Fruit fly (Drosophila melanogaster) whole organism, wandering third instar larva: Measurements from ENCODE around the gene CG5890.
A peak's percentile ranks its signal among the peaks of the same experiment; 100 is the strongest.

Experiments used
- Abd-B ChIP-seq: fragments of >200 bp; optimal IDR thresholded peaks from 2 replicates; lab custom pipeline; 2017; ENCODE audit warnings: missing biosample characterization, missing genetic modification characterization
- CG32264 ChIP-seq: fragments of 200-800 bp; sonication (Bioruptor generic); optimal IDR thresholded peaks from 2 replicates; lab custom pipeline; 2016; ENCODE audit warnings: missing biosample characterization, missing genetic modification characterization
- CG9705 ChIP-seq: fragments of 200-800 bp; sonication (Bioruptor generic); optimal IDR thresholded peaks from 2 replicates; lab custom pipeline; 2018; ENCODE audit warnings: missing biosample characterization, mild to moderate bottlenecking, missing genetic modification characterization
- CrebA ChIP-seq: fragments of 200-800 bp; sonication (Bioruptor generic); optimal IDR thresholded peaks from 2 replicates; lab custom pipeline; 2016; ENCODE audit warnings: missing biosample characterization, mild to moderate bottlenecking, missing genetic modification characterization, borderline replicate concordance
- Dfd ChIP-seq: fragments of >200 bp; optimal IDR thresholded peaks from 2 replicates; lab custom pipeline; 2017; ENCODE audit warnings: missing biosample characterization, missing genetic modification characterization
- Dif ChIP-seq: fragments of 200-275, 200-300 bp; sonication (Bioruptor generic); optimal IDR thresholded peaks from 2 replicates; lab custom pipeline; 2018; ENCODE audit warnings: missing biosample characterization, missing genetic modification characterization; ENCODE audit not compliant: partially characterized antibody
- GATAd ChIP-seq: sonication (Bioruptor generic); optimal IDR thresholded peaks from 2 replicates; lab custom pipeline; 2016; ENCODE audit warnings: missing biosample characterization, missing genetic modification characterization
- Hnf4 ChIP-seq: fragments of 200-800 bp; sonication (Bioruptor generic); optimal IDR thresholded peaks from 2 replicates; lab custom pipeline; 2016; ENCODE audit warnings: missing biosample characterization, mild to moderate bottlenecking, missing genetic modification characterization
- Hr78 ChIP-seq: fragments of >200 bp; optimal IDR thresholded peaks from 2 replicates; lab custom pipeline; 2017; ENCODE audit warnings: missing biosample characterization, missing genetic modification characterization
- Hr83 ChIP-seq: fragments of 200-300 bp; sonication (Bioruptor generic); optimal IDR thresholded peaks from 2 replicates; lab custom pipeline; 2016; ENCODE audit warnings: missing biosample characterization, mild to moderate bottlenecking, missing genetic modification characterization, moderate library complexity; ENCODE audit not compliant: poor library complexity, severe bottlenecking
- Jra ChIP-seq: sonication (Bioruptor generic); optimal IDR thresholded peaks from 2 replicates; lab custom pipeline; 2016; ENCODE audit warnings: missing biosample characterization, missing genetic modification characterization
- Mio ChIP-seq: sonication (Bioruptor generic); optimal IDR thresholded peaks from 2 replicates; lab custom pipeline; 2016; ENCODE audit warnings: missing biosample characterization, missing genetic modification characterization
- Myc ChIP-seq: fragments of >200 bp; optimal IDR thresholded peaks from 2 replicates; lab custom pipeline; 2017
- N ChIP-seq: fragments of >200 bp; optimal IDR thresholded peaks from 2 replicates; lab custom pipeline; 2018; ENCODE audit warnings: missing biosample characterization, missing external identifiers, missing genetic modification characterization
- OdsH ChIP-seq: fragments of 200-800 bp; sonication (Bioruptor generic); optimal IDR thresholded peaks from 2 replicates; lab custom pipeline; 2016; ENCODE audit warnings: missing biosample characterization, mild to moderate bottlenecking, missing genetic modification characterization
- Rel ChIP-seq, 2 experiments: fragments of 200-800 bp; sonication (Bioruptor generic) in 1 of 2; optimal IDR thresholded peaks; 2 replicates in 1 of 2; 3 replicates in 1 of 2; lab custom pipeline; 2016 to 2019; ENCODE audit warnings: mild to moderate bottlenecking in 2 of 2, missing biosample characterization in 2 of 2, missing genetic modification characterization in 2 of 2, moderate library complexity in 1 of 2
- Sp1 ChIP-seq: fragments of 200-800 bp; sonication (Bioruptor generic); optimal IDR thresholded peaks from 3 replicates; lab custom pipeline; 2019; ENCODE audit warnings: missing biosample characterization, mild to moderate bottlenecking, missing genetic modification characterization, moderate library complexity
- Vsx2 ChIP-seq: fragments of 200-300, 225-300 bp; sonication (Bioruptor generic); optimal IDR thresholded peaks from 2 replicates; lab custom pipeline; 2018; ENCODE audit warnings: missing biosample characterization, missing genetic modification characterization; ENCODE audit not compliant: partially characterized antibody
- br ChIP-seq: fragments of 200-800 bp; sonication (Bioruptor generic); optimal IDR thresholded peaks from 2 replicates; lab custom pipeline; 2016; ENCODE audit warnings: missing biosample characterization, missing genetic modification characterization
- dmrt93B ChIP-seq: fragments of 200-800 bp; sonication (Bioruptor generic); optimal IDR thresholded peaks from 2 replicates; lab custom pipeline; 2018; ENCODE audit warnings: missing biosample characterization, mild to moderate bottlenecking, missing genetic modification characterization
- dsf ChIP-seq: sonication (Bioruptor generic); optimal IDR thresholded peaks from 2 replicates; lab custom pipeline; 2016; ENCODE audit warnings: missing biosample characterization, missing genetic modification characterization, borderline replicate concordance
- ey ChIP-seq: fragments of 200-800 bp; sonication (Bioruptor generic); optimal IDR thresholded peaks from 2 replicates; lab custom pipeline; 2016; ENCODE audit warnings: missing biosample characterization, missing genetic modification characterization
- foxo ChIP-seq, 2 experiments: fragments of 200-800 bp; sonication (Bioruptor generic); optimal IDR thresholded peaks; 2 replicates in 1 of 2; 3 replicates in 1 of 2; lab custom pipeline; 2016 to 2017; ENCODE audit warnings: missing biosample characterization in 2 of 2, missing genetic modification characterization in 2 of 2
- fru ChIP-seq: fragments of 200-800 bp; sonication (Bioruptor generic); optimal IDR thresholded peaks from 3 replicates; lab custom pipeline; 2016; ENCODE audit warnings: missing biosample characterization, mild to moderate bottlenecking, missing genetic modification characterization
- h ChIP-seq: fragments of 200-800 bp; sonication (Bioruptor generic); optimal IDR thresholded peaks from 3 replicates; lab custom pipeline; 2016; ENCODE audit warnings: missing biosample characterization, mild to moderate bottlenecking, missing genetic modification characterization
- jim ChIP-seq: fragments of 175-275, 200-325 bp; sonication (Bioruptor generic); optimal IDR thresholded peaks from 2 replicates; lab custom pipeline; 2016; ENCODE audit warnings: missing biosample characterization, mild to moderate bottlenecking, missing genetic modification characterization
- lola ChIP-seq: fragments of >200 bp; optimal IDR thresholded peaks from 2 replicates; lab custom pipeline; 2017; ENCODE audit warnings: missing biosample characterization, missing genetic modification characterization
- pan ChIP-seq: fragments of >200 bp; optimal IDR thresholded peaks from 2 replicates; lab custom pipeline; 2017
- psq ChIP-seq: fragments of 200-800 bp; sonication (Bioruptor generic); optimal IDR thresholded peaks from 3 replicates; lab custom pipeline; 2017; ENCODE audit warnings: missing biosample characterization, mild to moderate bottlenecking, missing genetic modification characterization, moderate library complexity
- rgr ChIP-seq: fragments of 200-800 bp; sonication (Bioruptor generic); optimal IDR thresholded peaks from 3 replicates; lab custom pipeline; 2016; ENCODE audit warnings: missing biosample characterization, mild to moderate bottlenecking, missing genetic modification characterization
- sage ChIP-seq: fragments of 200-800 bp; sonication (Bioruptor generic); optimal IDR thresholded peaks from 2 replicates; lab custom pipeline; 2016; ENCODE audit warnings: missing biosample characterization, mild to moderate bottlenecking, missing genetic modification characterization
- sv ChIP-seq: fragments of 200-800 bp; sonication (Bioruptor generic); optimal IDR thresholded peaks from 3 replicates; lab custom pipeline; 2016; ENCODE audit warnings: missing biosample characterization, missing genetic modification characterization
- tai ChIP-seq: sonication (Bioruptor generic); optimal IDR thresholded peaks from 2 replicates; lab custom pipeline; 2016; ENCODE audit warnings: missing biosample characterization, missing genetic modification characterization
- usp ChIP-seq: fragments of >200 bp; optimal IDR thresholded peaks from 2 replicates; lab custom pipeline; 2017; ENCODE audit warnings: missing biosample characterization, missing genetic modification characterization
- woc ChIP-seq: sonication (Bioruptor generic); optimal IDR thresholded peaks from 2 replicates; lab custom pipeline; 2016; ENCODE audit warnings: missing biosample characterization, mild to moderate bottlenecking, missing genetic modification characterization

The CG5890 gene

DNA sequence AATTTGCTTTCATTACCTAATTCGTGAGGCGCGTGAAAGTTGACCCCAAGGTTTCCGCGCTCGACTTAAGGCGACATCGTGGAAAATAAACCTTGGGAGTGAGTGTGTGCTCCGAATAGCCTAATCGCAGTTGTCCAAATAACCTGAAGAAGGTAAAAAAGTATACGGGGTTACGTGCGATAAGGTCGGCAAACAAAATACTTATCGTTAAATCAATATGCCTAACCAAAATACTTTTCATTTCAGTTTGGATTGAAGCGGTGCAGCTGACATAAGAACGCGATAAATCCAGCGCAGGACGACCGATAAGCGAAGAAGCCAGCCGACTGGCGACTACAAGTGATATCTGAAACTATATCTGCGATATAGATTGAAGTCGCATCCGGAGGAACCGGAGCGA is 29.2 kb downstream of the CG5890 start:
- TF ChIP-seq CG9705 (GFP tag; lab: Kevin White, UChicago) (peak; percentile 1), rgr (GFP tag; lab: Kevin White, UChicago) (peak; percentile 63), Jra (GFP tag; lab: Kevin White, UChicago) (no peak), ey (GFP tag; lab: Kevin White, UChicago) (peak; percentile 0), foxo (GFP tag; optimal IDR thresholded peaks at IDR 0.05; lab: Kevin White, UChicago) (peak in 1 of 2 experiments; percentile 23), br (GFP tag; lab: Kevin White, UChicago) (peak; percentile 46), Hr78 (GFP tag; lab: Kevin White, UChicago) (no peak), Sp1 (peak; percentile 40), h (GFP tag; lab: Kevin White, UChicago) (peak; percentile 38), psq (GFP tag; lab: Kevin White, UChicago) (peak; percentile 20), OdsH (GFP tag; lab: Kevin White, UChicago) (peak; percentile 51)

DNA sequence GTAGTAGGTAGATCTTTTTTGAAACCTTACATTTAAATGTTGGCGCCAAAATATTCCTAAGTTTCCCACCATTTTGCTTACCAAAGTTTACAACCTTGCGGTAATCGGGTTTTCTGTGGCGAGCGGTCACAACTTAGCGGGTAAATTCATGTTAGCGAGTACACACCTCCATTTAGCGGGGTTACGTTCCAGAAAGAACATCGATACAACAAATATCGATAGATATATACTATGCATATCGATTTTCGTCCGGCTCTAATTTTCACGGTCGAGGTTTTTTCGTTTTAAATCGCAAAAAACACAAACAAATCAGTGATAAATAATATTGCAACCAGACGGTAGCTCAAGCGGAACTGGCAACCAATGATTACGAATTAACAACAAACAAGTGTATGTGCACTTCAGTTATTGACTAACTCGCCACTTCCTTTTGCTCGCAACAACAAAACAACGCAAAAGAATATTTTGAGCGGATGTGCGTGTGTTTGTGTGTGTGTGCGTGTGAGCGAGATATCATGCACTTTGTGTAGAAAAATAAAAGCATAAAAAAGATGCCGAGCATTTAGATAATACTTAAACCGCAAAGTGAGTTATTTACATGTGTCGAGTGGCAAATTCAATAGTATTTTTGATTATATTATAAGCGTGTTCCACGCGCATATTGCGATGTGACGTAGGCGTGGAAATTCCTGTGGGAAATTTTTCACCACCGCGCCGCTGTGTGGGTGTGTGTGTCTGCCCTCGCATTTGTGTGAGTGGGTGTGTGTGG is 32.5 kb downstream of the CG5890 start, which contains the start of gene Lnk:
Lnk (plus strand) TSS at position 236 of the 769 bp plus-strand sequence.
- no peak for TF ChIP-seq foxo (GFP tag; optimal IDR thresholded peaks at IDR 0.05; lab: Kevin White, UChicago)
- peak; percentile 49 for TF ChIP-seq Sp1
- TF ChIP-seq woc (GFP tag; lab: Kevin White, UChicago): no peak
- peak; percentile 80 for TF ChIP-seq Myc (lab: Kevin White, UChicago)
- TF ChIP-seq OdsH (GFP tag; lab: Kevin White, UChicago): no peak
- TF ChIP-seq jim (GFP tag; lab: Kevin White, UChicago): no peak
- TF ChIP-seq CrebA (GFP tag; lab: Kevin White, UChicago): no peak
- no peak for TF ChIP-seq GATAd (GFP tag; lab: Kevin White, UChicago)
- TF ChIP-seq tai (GFP tag; lab: Kevin White, UChicago): no peak
- no peak for TF ChIP-seq Hr78 (GFP tag; lab: Kevin White, UChicago)
- TF ChIP-seq Mio (GFP tag; lab: Kevin White, UChicago): no peak
- peak; percentile 40 for TF ChIP-seq Hr83 (GFP tag; lab: Kevin White, UChicago)
- TF ChIP-seq Rel (GFP tag; optimal IDR thresholded peaks at IDR 0.05; lab: Kevin White, UChicago): no peak
- peak; percentile 41 for TF ChIP-seq Rel (tag; optimal IDR thresholded peaks at IDR 0.05; lab: Kevin White, UChicago)
- TF ChIP-seq CG32264: no peak
- peak; percentile 11 for TF ChIP-seq h (GFP tag; lab: Kevin White, UChicago)
- no peak for TF ChIP-seq CG9705 (GFP tag; lab: Kevin White, UChicago)
- TF ChIP-seq sv (GFP tag; lab: Kevin White, UChicago): peak; percentile 46
- TF ChIP-seq Abd-B (GFP tag; lab: Kevin White, UChicago): no peak
- TF ChIP-seq, all 38 proteins: peak for 6

dm6 chr3R:25893272-25893671 is 37.3 kb downstream of the CG5890 start, which contains the start of gene CG5913:
Gene CG5913, plus strand, starts transcription at chr3R:25893495.
- TF ChIP-seq Vsx2 (GFP tag; lab: Kevin White, UChicago) (no peak), foxo (GFP tag; optimal IDR thresholded peaks at IDR 0.05; lab: Kevin White, UChicago) (no peak), ey (GFP tag; lab: Kevin White, UChicago) (no peak), Rel (GFP tag; optimal IDR thresholded peaks at IDR 0.05; lab: Kevin White, UChicago) (no peak), Rel (tag; optimal IDR thresholded peaks at IDR 0.05; lab: Kevin White, UChicago) (no peak), Sp1 (no peak), dsf (GFP tag; lab: Kevin White, UChicago) (no peak), dmrt93B (GFP tag; lab: Kevin White, UChicago) (no peak), tai (GFP tag; lab: Kevin White, UChicago) (no peak), OdsH (GFP tag; lab: Kevin White, UChicago) (no peak), Dif (GFP tag; lab: Kevin White, UChicago) (no peak), N (no peak), Dfd (no peak), h (GFP tag; lab: Kevin White, UChicago) (no peak), br (GFP tag; lab: Kevin White, UChicago) (no peak)
- TF ChIP-seq, all 38 proteins: peak for 0

dm6 chr3R:25895522-25895921 is 39.6 kb downstream of the CG5890 start, which contains the start of gene Sodq:
Gene Sodq, plus strand, starts transcription at chr3R:25895822.
- TF ChIP-seq Hr78 (GFP tag; lab: Kevin White, UChicago) (no peak), tai (GFP tag; lab: Kevin White, UChicago) (no peak), sage (GFP tag; lab: Kevin White, UChicago) (no peak), Jra (GFP tag; lab: Kevin White, UChicago) (no peak), N (no peak), dsf (GFP tag; lab: Kevin White, UChicago) (no peak), br (GFP tag; lab: Kevin White, UChicago) (no peak), Sp1 (no peak), jim (GFP tag; lab: Kevin White, UChicago) (no peak), pan (lab: Kevin White, UChicago) (no peak), Vsx2 (GFP tag; lab: Kevin White, UChicago) (no peak), GATAd (GFP tag; lab: Kevin White, UChicago) (no peak), usp (GFP tag; lab: Kevin White, UChicago) (no peak), psq (GFP tag; lab: Kevin White, UChicago) (no peak), sv (GFP tag; lab: Kevin White, UChicago) (no peak), woc (GFP tag; lab: Kevin White, UChicago) (no peak), Hnf4 (GFP tag; lab: Kevin White, UChicago) (no peak), lola (GFP tag; lab: Kevin White, UChicago) (no peak), Mio (GFP tag; lab: Kevin White, UChicago) (no peak), fru (no peak)
